Fruit fly (Drosophila melanogaster) whole organism, embryonic: ENCODE measurements around the gene Usf.

Experiments
- Bgb ChIP-seq: fragments of 200-800 bp; sonication (Bioruptor generic); IDR thresholded peaks from 2 replicates; pipeline ENCODE4 v1.3.6; 2022; ENCODE audit warnings: missing biosample characterization, missing genetic modification characterization; ENCODE audit not compliant: partially characterized antibody
- CG12071 ChIP-seq: fragments of 200-800 bp; sonication (Bioruptor generic); optimal IDR thresholded peaks from 3 replicates; lab custom pipeline; 2018; ENCODE audit warnings: missing biosample characterization, mild to moderate bottlenecking, missing genetic modification characterization
- CG12155 ChIP-seq: fragments of 200-800 bp; sonication (Bioruptor generic); optimal IDR thresholded peaks from 3 replicates; lab custom pipeline; 2016; ENCODE audit warnings: missing biosample characterization, missing genetic modification characterization
- CG13624 ChIP-seq: fragments of 200-800 bp; sonication (Bioruptor generic); optimal IDR thresholded peaks from 2 replicates; lab custom pipeline; 2016; ENCODE audit warnings: missing biosample characterization, missing genetic modification characterization
- CG14441 ChIP-seq: fragments of 200-800 bp; sonication (Bioruptor generic); IDR thresholded peaks from 2 replicates; pipeline ENCODE4 v1.3.6; 2022; ENCODE audit warnings: missing biosample characterization, missing genetic modification characterization
- CG15073 ChIP-seq: fragments of 200-800 bp; sonication (Bioruptor generic); optimal IDR thresholded peaks from 2 replicates; lab custom pipeline; 2016; ENCODE audit warnings: missing biosample characterization, missing genetic modification characterization
- CG1529 ChIP-seq: fragments of 200-800 bp; sonication (Bioruptor generic); optimal IDR thresholded peaks from 3 replicates; lab custom pipeline; 2018; ENCODE audit warnings: missing biosample characterization, missing genetic modification characterization
- CG15696 ChIP-seq: fragments of 200-800 bp; sonication (Bioruptor generic); optimal IDR thresholded peaks from 2 replicates; lab custom pipeline; 2019; ENCODE audit warnings: missing biosample characterization, mild to moderate bottlenecking, missing genetic modification characterization, moderate library complexity
- CG1602 ChIP-seq: fragments of 200-800 bp; sonication (Bioruptor generic); optimal IDR thresholded peaks from 3 replicates; lab custom pipeline; 2016; ENCODE audit warnings: missing biosample characterization, missing genetic modification characterization
- CG17568 ChIP-seq: fragments of 200-800 bp; sonication (Bioruptor generic); optimal IDR thresholded peaks from 2 replicates; lab custom pipeline; 2018; ENCODE audit warnings: missing biosample characterization, mild to moderate bottlenecking, missing genetic modification characterization, moderate library complexity
- CG18262 ChIP-seq: fragments of 200-800 bp; optimal IDR thresholded peaks from 3 replicates; lab custom pipeline; 2019; ENCODE audit warnings: missing biosample characterization, mild to moderate bottlenecking, missing genetic modification characterization, moderate library complexity
- CG18619 ChIP-seq: fragments of 200-800 bp; sonication (Bioruptor generic); optimal IDR thresholded peaks from 3 replicates; lab custom pipeline; 2017; ENCODE audit warnings: missing biosample characterization, mild to moderate bottlenecking, missing genetic modification characterization
- CG2889 ChIP-seq: fragments of 200-800 bp; sonication (Bioruptor generic); IDR thresholded peaks from 3 replicates; pipeline ENCODE4 v1.3.6; 2022; ENCODE audit warnings: missing biosample characterization, missing genetic modification characterization
- CG3407 ChIP-seq: fragments of 200-800 bp; sonication (Bioruptor generic); optimal IDR thresholded peaks from 2 replicates; lab custom pipeline; 2018; ENCODE audit warnings: missing biosample characterization, mild to moderate bottlenecking, missing genetic modification characterization
- CG4730 ChIP-seq: fragments of 200-800 bp; sonication (Bioruptor generic); IDR thresholded peaks from 2 replicates; pipeline ENCODE4 v1.3.6; 2022; ENCODE audit warnings: missing biosample characterization, missing genetic modification characterization
- CG8388 ChIP-seq: fragments of 200-800 bp; sonication (Bioruptor generic); optimal IDR thresholded peaks from 2 replicates; lab custom pipeline; 2019; ENCODE audit warnings: missing biosample characterization, mild to moderate bottlenecking, missing genetic modification characterization, moderate library complexity
- CG9817 ChIP-seq: fragments of 200-800 bp; sonication (Bioruptor generic); optimal IDR thresholded peaks from 2 replicates; lab custom pipeline; 2018; ENCODE audit warnings: missing biosample characterization, mild to moderate bottlenecking, missing genetic modification characterization, moderate library complexity
- CkIIα-i1 ChIP-seq: fragments of 200-800 bp; sonication (Bioruptor generic); IDR thresholded peaks from 2 replicates; pipeline ENCODE4 v1.3.6; 2022; ENCODE audit warnings: missing biosample characterization, missing genetic modification characterization
- Deaf1 ChIP-seq: fragments of 200-800 bp; optimal IDR thresholded peaks from 3 replicates; lab custom pipeline; 2019; ENCODE audit warnings: missing biosample characterization, mild to moderate bottlenecking, missing genetic modification characterization, moderate library complexity
- Dp ChIP-seq: fragments of 200-800 bp; sonication (Bioruptor generic); optimal IDR thresholded peaks from 2 replicates; lab custom pipeline; 2018; ENCODE audit warnings: missing biosample characterization, mild to moderate bottlenecking, missing genetic modification characterization, moderate library complexity
- Eip74EF ChIP-seq, 2 experiments: fragments of 200-800 bp in 1 of 2; fragments of >200 bp in 1 of 2; sonication (Bioruptor generic) in 1 of 2; optimal IDR thresholded peaks; 2 replicates each; lab custom pipeline; 2017 to 2019; ENCODE audit warnings: missing biosample characterization in 2 of 2, missing genetic modification characterization in 2 of 2, mild to moderate bottlenecking in 1 of 2, moderate library complexity in 1 of 2
- Elba2 ChIP-seq: fragments of 200-800 bp; sonication (Bioruptor generic); optimal IDR thresholded peaks from 3 replicates; lab custom pipeline; 2016; ENCODE audit warnings: missing biosample characterization, missing genetic modification characterization
- Ets65A ChIP-seq: fragments of 200-800 bp; sonication (Bioruptor generic); peaks from one replicate; lab custom pipeline; 2016; ENCODE audit warnings: missing biosample characterization, missing genetic modification characterization
- Fer2 ChIP-seq: fragments of 200-800 bp; sonication (Bioruptor generic); optimal IDR thresholded peaks from 2 replicates; lab custom pipeline; 2018; ENCODE audit warnings: missing biosample characterization, mild to moderate bottlenecking, missing genetic modification characterization, moderate library complexity
- Fer3 ChIP-seq: fragments of 200-800 bp; sonication (Bioruptor generic); optimal IDR thresholded peaks from 2 replicates; lab custom pipeline; 2018; ENCODE audit warnings: missing biosample characterization, mild to moderate bottlenecking, missing genetic modification characterization, moderate library complexity
- Hr51 ChIP-seq, 2 experiments: fragments of 200-800 bp; sonication (Bioruptor generic); optimal IDR thresholded peaks; 2 replicates in 1 of 2; 3 replicates in 1 of 2; lab custom pipeline; 2016 to 2018; ENCODE audit warnings: missing biosample characterization in 2 of 2, missing genetic modification characterization in 2 of 2, mild to moderate bottlenecking in 1 of 2, moderate library complexity in 1 of 2
- NC2β ChIP-seq: fragments of 200-800 bp; sonication (Bioruptor generic); optimal IDR thresholded peaks from 2 replicates; lab custom pipeline; 2016; ENCODE audit warnings: missing biosample characterization, missing genetic modification characterization
- Sox100B ChIP-seq: fragments of 200-800 bp; sonication (Bioruptor generic); optimal IDR thresholded peaks from 3 replicates; lab custom pipeline; 2018; ENCODE audit warnings: missing biosample characterization, mild to moderate bottlenecking, missing genetic modification characterization
- Usf ChIP-seq: fragments of 200-800 bp; sonication (Bioruptor generic); optimal IDR thresholded peaks from 2 replicates; lab custom pipeline; 2017; ENCODE audit warnings: missing genotype, missing biosample characterization, missing genetic modification characterization
- YL-1 ChIP-seq: fragments of 200-800 bp; sonication (Bioruptor generic); optimal IDR thresholded peaks from 3 replicates; lab custom pipeline; 2017; ENCODE audit warnings: missing biosample characterization, mild to moderate bottlenecking, missing genetic modification characterization
- amos ChIP-seq: fragments of 200-800 bp; sonication (Bioruptor generic); IDR thresholded peaks from 2 replicates; pipeline ENCODE4 v1.3.6; 2022; ENCODE audit warnings: missing biosample characterization, missing genetic modification characterization; ENCODE audit not compliant: partially characterized antibody
- ara ChIP-seq: fragments of 200-800 bp; sonication (Bioruptor generic); IDR thresholded peaks from 2 replicates; pipeline ENCODE4 v1.3.6; 2022; ENCODE audit warnings: missing biosample characterization, missing genetic modification characterization
- chn ChIP-seq: fragments of 200-800 bp; sonication (Bioruptor generic); optimal IDR thresholded peaks from 2 replicates; lab custom pipeline; 2016; ENCODE audit warnings: missing biosample characterization, missing genetic modification characterization
- croc ChIP-seq: fragments of 200-800 bp; sonication (Bioruptor generic); conservative IDR thresholded peaks from 3 replicates; pipeline ENCODE4 v1.3.6; 2022; ENCODE audit warnings: missing biosample characterization, missing genetic modification characterization
- da ChIP-seq: fragments of 200-800 bp; sonication (Bioruptor generic); optimal IDR thresholded peaks from 2 replicates; lab custom pipeline; 2016; ENCODE audit warnings: missing biosample characterization, missing genetic modification characterization
- dimm ChIP-seq: fragments of 200-800 bp; sonication (Bioruptor generic); IDR thresholded peaks from 2 replicates; pipeline ENCODE4 v1.3.6; 2022; ENCODE audit warnings: missing biosample characterization, missing genetic modification characterization
- grau ChIP-seq: fragments of 200-800 bp; optimal IDR thresholded peaks from 3 replicates; lab custom pipeline; 2019; ENCODE audit warnings: missing biosample characterization, mild to moderate bottlenecking, missing genetic modification characterization, moderate library complexity
- her ChIP-seq: fragments of 200-800 bp; sonication (Bioruptor generic); optimal IDR thresholded peaks from 2 replicates; lab custom pipeline; 2016; ENCODE audit warnings: missing biosample characterization, missing genetic modification characterization
- hth ChIP-seq: fragments of >200 bp; optimal IDR thresholded peaks from 2 replicates; lab custom pipeline; 2017; ENCODE audit warnings: inconsistent platforms
- lilli ChIP-seq: fragments of 200-800 bp; sonication (Bioruptor generic); optimal IDR thresholded peaks from 3 replicates; lab custom pipeline; 2016; ENCODE audit warnings: missing biosample characterization, missing genetic modification characterization
- nerfin-2 ChIP-seq: fragments of 200-800 bp; sonication (Bioruptor generic); IDR thresholded peaks from 2 replicates; pipeline ENCODE4 v1.3.6; 2022; ENCODE audit warnings: missing biosample characterization, missing genetic modification characterization; ENCODE audit not compliant: partially characterized antibody
- odd ChIP-seq: fragments of 200-800 bp; sonication (Bioruptor generic); optimal IDR thresholded peaks from 2 replicates; lab custom pipeline; 2017; ENCODE audit warnings: missing biosample characterization, mild to moderate bottlenecking, missing genetic modification characterization
- pho ChIP-seq: fragments of 200-800 bp; sonication (Bioruptor generic); optimal IDR thresholded peaks from 2 replicates; lab custom pipeline; 2016; ENCODE audit warnings: missing biosample characterization, missing genetic modification characterization
- pnt ChIP-seq: fragments of 200-800 bp; sonication (Bioruptor generic); optimal IDR thresholded peaks from 3 replicates; lab custom pipeline; 2016; ENCODE audit warnings: missing biosample characterization, missing genetic modification characterization
- slp2 ChIP-seq: fragments of 200-800 bp; sonication (Bioruptor generic); optimal IDR thresholded peaks from 2 replicates; lab custom pipeline; 2016; ENCODE audit warnings: missing biosample characterization, missing genetic modification characterization
- sna ChIP-seq: fragments of 200-800 bp; sonication (Bioruptor generic); IDR thresholded peaks from 2 replicates; pipeline ENCODE4 v1.3.6; 2022; ENCODE audit warnings: missing biosample characterization, missing genetic modification characterization; ENCODE audit not compliant: partially characterized antibody
- stc ChIP-seq: fragments of 200-800 bp; sonication (Bioruptor generic); IDR thresholded peaks from 2 replicates; pipeline ENCODE4 v1.3.6; 2022; ENCODE audit warnings: missing biosample characterization, missing genetic modification characterization
- tx ChIP-seq: fragments of 200-800 bp; sonication (Bioruptor generic); optimal IDR thresholded peaks from 2 replicates; lab custom pipeline; 2016; ENCODE audit warnings: missing biosample characterization, missing genetic modification characterization
- unpg ChIP-seq: fragments of 200-800 bp; sonication (Bioruptor generic); optimal IDR thresholded peaks from 3 replicates; lab custom pipeline; 2018; ENCODE audit warnings: missing biosample characterization, mild to moderate bottlenecking, missing genetic modification characterization, moderate library complexity
- z ChIP-seq: fragments of 200-800 bp; sonication (Bioruptor generic); IDR thresholded peaks from 3 replicates; pipeline ENCODE4 v1.3.6; 2022; ENCODE audit warnings: missing biosample characterization, missing genetic modification characterization
- zen2 ChIP-seq: fragments of 200-800 bp; sonication (Bioruptor generic); IDR thresholded peaks from 3 replicates; pipeline ENCODE4 v1.3.6; 2022; ENCODE audit warnings: missing biosample characterization, missing genetic modification characterization; ENCODE audit not compliant: partially characterized antibody

Usf gene

DNA sequence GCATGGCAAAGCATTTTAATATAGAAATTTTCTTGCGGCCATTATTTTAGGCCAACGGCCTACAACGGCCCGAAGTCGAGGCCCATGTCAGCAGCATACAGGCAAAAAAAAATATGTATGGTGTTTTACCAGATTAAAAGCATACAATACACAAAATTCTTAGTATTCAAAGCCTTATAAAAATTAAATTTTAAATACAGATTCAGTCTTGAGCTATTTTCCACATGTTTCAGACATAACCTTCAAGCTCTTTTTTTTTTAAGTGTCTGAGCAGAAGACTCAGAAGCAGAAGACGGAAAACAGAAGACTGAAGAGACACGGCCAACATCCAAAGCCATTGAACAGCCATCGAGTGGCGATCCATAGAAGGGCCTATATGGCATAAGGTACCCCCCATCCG is 33.2 kb upstream of the Usf start (continued):
- TF ChIP-seq pnt (GFP tag; lab: Kevin White, UChicago): peak; percentile 22
- peak; percentile 40; the same call in 1 of the 2 replicates for TF ChIP-seq CG4730 (GFP tag; lab: Robert Waterston, UW)
- TF ChIP-seq CG14441: no peak
- no peak for TF ChIP-seq Elba2 (GFP tag; lab: Kevin White, UChicago)
- TF ChIP-seq CG8388: peak; percentile 51
- TF ChIP-seq Ets65A (GFP tag; lab: Kevin White, UChicago): no peak
- no peak for TF ChIP-seq zen2
- no peak for TF ChIP-seq Usf (GFP tag; lab: Kevin White, UChicago)
- no peak for TF ChIP-seq CkIIα-i1
- TF ChIP-seq stc: 0 out of 2 replicates have a peak, but pooled peaks have one; percentile 5
- peak; percentile 22 for TF ChIP-seq grau (tag; lab: Kevin White, UChicago)
- TF ChIP-seq CG2889 (GFP tag; lab: Robert Waterston, UW): no peak
- peak; percentile 1 for TF ChIP-seq CG18619 (GFP tag; lab: Kevin White, UChicago)
- no peak for TF ChIP-seq her (GFP tag; lab: Kevin White, UChicago)
- no peak for TF ChIP-seq dimm
- TF ChIP-seq CG18262: peak; percentile 62
- no peak for TF ChIP-seq CG12155 (GFP tag; lab: Kevin White, UChicago)
- TF ChIP-seq CG17568 (GFP tag; lab: Kevin White, UChicago): no peak
- TF ChIP-seq CG1529: peak; percentile 36
- TF ChIP-seq lilli: peak; percentile 18
- no peak for TF ChIP-seq nerfin-2 (GFP tag; lab: Robert Waterston, UW)
- peak; percentile 66 for TF ChIP-seq ara (GFP tag; lab: Robert Waterston, UW)
- no peak for TF ChIP-seq hth (lab: Kevin White, UChicago)
- TF ChIP-seq Sox100B (GFP tag; lab: Kevin White, UChicago): peak; percentile 33
- peak; percentile 54 for TF ChIP-seq unpg (GFP tag; lab: Kevin White, UChicago)
- no peak for TF ChIP-seq Fer3 (tag; lab: Kevin White, UChicago)
- peak; percentile 27 for TF ChIP-seq slp2 (GFP tag; lab: Kevin White, UChicago)
- TF ChIP-seq amos (GFP tag; lab: Robert Waterston, UW): no peak
- TF ChIP-seq Eip74EF (GFP tag; optimal IDR thresholded peaks at IDR 0.05; lab: Kevin White, UChicago): no peak
- no peak for TF ChIP-seq Dp (GFP tag; lab: Kevin White, UChicago)
- no peak for TF ChIP-seq CG13624 (GFP tag; lab: Kevin White, UChicago)
- TF ChIP-seq CG9817 (tag; lab: Kevin White, UChicago): no peak
- TF ChIP-seq Fer2 (tag; lab: Kevin White, UChicago): no peak
- TF ChIP-seq CG1602: peak; percentile 8
- no peak for TF ChIP-seq pho (GFP tag; lab: Kevin White, UChicago)
- no peak for TF ChIP-seq tx
- TF ChIP-seq Deaf1 (tag; lab: Kevin White, UChicago): no peak
- no peak for TF ChIP-seq CG12071
- TF ChIP-seq CG15696 (tag; lab: Kevin White, UChicago): peak; percentile 34
- TF ChIP-seq da: no peak
- TF ChIP-seq CG3407: peak; percentile 9
- peak; percentile 34; the same call in 1 of the 3 replicates for TF ChIP-seq croc (GFP tag; lab: Robert Waterston, UW)
- TF ChIP-seq Bgb: no peak
- no peak for TF ChIP-seq sna
- no peak for TF ChIP-seq CG15073 (GFP tag; lab: Kevin White, UChicago)
- no peak for TF ChIP-seq odd (GFP tag; lab: Kevin White, UChicago)
- no peak for TF ChIP-seq YL-1 (GFP tag; lab: Kevin White, UChicago)
- no peak for TF ChIP-seq chn (GFP tag; lab: Kevin White, UChicago)
- peak in 1 of 2 experiments; percentile 6 for TF ChIP-seq Hr51 (GFP tag; optimal IDR thresholded peaks at IDR 0.05; lab: Kevin White, UChicago)
- TF ChIP-seq z: no peak
- no peak for TF ChIP-seq NC2β
